Fruit fly (Drosophila melanogaster): Measurements from ENCODE around the gene Orc5.

The Orc5 gene

DNA sequence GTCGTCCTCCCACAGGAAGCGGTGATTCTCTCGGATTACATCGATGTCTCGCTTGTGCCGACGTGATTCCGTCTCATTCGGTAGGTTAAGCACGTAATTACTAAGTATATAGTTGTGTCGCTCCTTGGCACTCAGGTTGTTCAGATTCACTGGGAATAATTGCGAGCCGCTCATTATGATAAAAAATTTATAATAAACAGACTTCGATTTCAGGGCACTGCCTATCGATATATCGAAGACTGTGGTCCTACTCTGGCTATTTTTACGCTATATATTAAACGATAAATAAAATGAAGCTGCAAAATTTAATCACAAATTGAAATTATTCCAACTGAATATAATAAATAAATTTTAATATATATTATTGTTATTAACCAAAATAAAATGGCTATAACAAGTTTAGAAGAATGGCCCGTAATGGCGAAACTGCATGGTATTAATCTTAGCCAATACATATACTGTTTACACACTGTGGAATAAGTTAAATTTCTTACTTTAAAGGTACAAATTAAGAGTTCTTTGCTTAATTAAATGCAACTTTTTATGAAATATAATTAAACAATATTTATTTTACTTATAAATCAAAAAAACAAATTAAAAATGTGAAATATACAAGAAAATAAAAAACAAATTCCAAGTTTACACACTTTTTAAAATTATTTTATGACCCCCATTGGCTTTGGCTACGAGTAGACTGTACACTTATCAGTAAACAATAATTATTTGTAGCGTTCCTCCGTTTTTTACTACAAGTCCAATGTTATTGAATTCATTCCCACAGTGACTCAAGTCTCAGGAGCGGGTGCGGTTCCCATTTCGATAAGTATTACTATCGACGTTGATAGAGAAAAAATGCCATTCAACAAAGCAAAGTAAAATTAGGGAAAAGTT, 46.1 kb upstream of the Orc5 start, which contains the start of gene Eato (continued):
- TF ChIP-seq CG8924 (tag; optimal IDR thresholded peaks at IDR 0.05): peak; percentile 3
- no peak for TF ChIP-seq fru (optimal IDR thresholded peaks at IDR 0.05)
- TF ChIP-seq CG3407 (GFP tag; optimal IDR thresholded peaks at IDR 0.05): no peak
- no peak for TF ChIP-seq CG12744 (GFP tag; optimal IDR thresholded peaks at IDR 0.05)
- no peak for TF ChIP-seq CG11723 (GFP tag; optimal IDR thresholded peaks at IDR 0.05)
- peak; percentile 7 for TF ChIP-seq CG30403 (GFP tag; optimal IDR thresholded peaks at IDR 0.05)
- TF ChIP-seq CG6683 (GFP tag; optimal IDR thresholded peaks at IDR 0.05): no peak
- TF ChIP-seq CG7987 (GFP tag; optimal IDR thresholded peaks at IDR 0.05): no peak
- TF ChIP-seq ssp (GFP tag; IDR thresholded peaks at IDR 0.05): peak; percentile 67
- TF ChIP-seq Ets97D (GFP tag; optimal IDR thresholded peaks at IDR 0.05): no peak
- no peak for TF ChIP-seq CG6854 (GFP tag; optimal IDR thresholded peaks at IDR 0.05)
- TF ChIP-seq Xbp1 (GFP tag; optimal IDR thresholded peaks at IDR 0.05): peak; percentile 22
- peak; percentile 38; the same call in 1 of the 3 replicates for TF ChIP-seq vnd (GFP tag; IDR thresholded peaks at IDR 0.05; ENCODE audit: partially characterized antibody)

DNA sequence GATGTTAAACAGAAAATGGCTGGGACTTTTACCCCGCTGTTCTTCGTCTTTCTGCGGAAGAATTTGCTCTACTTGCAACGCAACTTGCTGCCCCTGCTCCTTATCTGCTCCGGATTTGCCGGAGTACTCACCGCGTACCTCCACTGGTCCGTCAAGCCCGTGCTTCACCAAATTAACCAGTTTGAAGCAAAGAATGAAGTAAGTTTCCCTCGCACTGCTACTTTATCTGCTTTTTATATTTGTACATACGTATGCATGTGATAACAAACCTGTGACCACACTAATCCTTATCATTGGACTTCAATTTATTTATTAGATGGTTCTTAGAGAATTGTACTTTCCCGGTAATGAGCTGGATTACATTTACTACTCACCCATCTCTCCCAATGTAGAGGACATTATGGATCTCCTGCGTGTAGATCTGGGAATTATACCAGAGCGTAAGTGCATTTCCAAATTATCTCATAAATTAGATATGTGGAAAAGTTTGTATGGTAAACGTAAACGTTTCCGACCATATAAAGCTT, 45.4 kb upstream of the Orc5 start, which contains the start of gene CG16890:
Gene CG16890 (minus strand): TSS at position 184 of the 527 bp plus-strand sequence.
- TF ChIP-seq knrl (GFP tag; IDR thresholded peaks at IDR 0.05; ENCODE audit: partially characterized antibody) (0 out of 3 replicates have a peak, but pooled peaks have one; percentile 6), CG4617 (GFP tag; optimal IDR thresholded peaks at IDR 0.05; ENCODE audit: borderline replicate concordance) (peak; percentile 14), CG13287 (GFP tag; IDR thresholded peaks at IDR 0.05; ENCODE audit: partially characterized antibody) (no peak; the same call in 1 of the 2 replicates), kah (GFP tag; optimal IDR thresholded peaks at IDR 0.05) (no peak), HLH4C (GFP tag; IDR thresholded peaks at IDR 0.05; ENCODE audit: partially characterized antibody) (peak; percentile 53; the same call in 2 of the 3 replicates), bbx (GFP tag; IDR thresholded peaks at IDR 0.05; ENCODE audit: partially characterized antibody) (0 out of 2 replicates have a peak, but pooled peaks have one; percentile 41), exex (tag; optimal IDR thresholded peaks at IDR 0.05) (peak; percentile 28), otp (GFP tag; IDR thresholded peaks at IDR 0.05) (no peak), zfh1 (GFP tag; IDR thresholded peaks at IDR 0.05) (no peak), CG2129 (GFP tag; IDR thresholded peaks at IDR 0.05; ENCODE audit: partially characterized antibody) (no peak), mirr (GFP tag; optimal IDR thresholded peaks at IDR 0.05) (no peak), CG42726 (GFP tag; IDR thresholded peaks at IDR 0.05; ENCODE audit: partially characterized antibody) (no peak), phol (tag; optimal IDR thresholded peaks at IDR 0.05) (no peak), fu2 (GFP tag; optimal IDR thresholded peaks at IDR 0.05) (peak; percentile 11), CG5953 (GFP tag; IDR thresholded peaks at IDR 0.05) (no peak), Hsf (GFP tag; optimal IDR thresholded peaks at IDR 0.05) (no peak), Ada2b (GFP tag; IDR thresholded peaks at IDR 0.05) (no peak), CG16813 (GFP tag; IDR thresholded peaks at IDR 0.05; ENCODE audit: partially characterized antibody) (no peak), psq (GFP tag; optimal IDR thresholded peaks at IDR 0.05) (no peak), Pdp1 (GFP tag; optimal IDR thresholded peaks at IDR 0.05) (peak in 1 of 2 experiments; percentile 14), Jarid2 (GFP tag; optimal IDR thresholded peaks at IDR 0.05) (no peak), CG3995 (GFP tag; optimal IDR thresholded peaks at IDR 0.05) (peak; percentile 81), scrt (GFP tag; optimal IDR thresholded peaks at IDR 0.05) (no peak), Bteb2 (GFP tag; optimal IDR thresholded peaks at IDR 0.05) (no peak), cad (GFP tag; optimal IDR thresholded peaks at IDR 0.05) (no peak), CG17829 (tag; optimal IDR thresholded peaks at IDR 0.05) (no peak), CG10654 (GFP tag; optimal IDR thresholded peaks at IDR 0.05) (no peak), CG31441 (GFP tag; IDR thresholded peaks at IDR 0.05) (no peak), disco-r (GFP tag; optimal IDR thresholded peaks at IDR 0.05) (no peak), so (GFP tag; IDR thresholded peaks at IDR 0.05) (no peak), cas (GFP tag; IDR thresholded peaks at IDR 0.05) (no peak), pnt (GFP tag; optimal IDR thresholded peaks at IDR 0.05) (no peak), Fer3 (tag; optimal IDR thresholded peaks at IDR 0.05) (no peak), CTCF (GFP tag; optimal IDR thresholded peaks at IDR 0.05) (no peak), HLH54F (GFP tag; optimal IDR thresholded peaks at IDR 0.05) (no peak)

Measured in whole organism, embryonic.